Fruit fly (Drosophila melanogaster) whole organism, wandering third instar larva: ENCODE data around the gene plum.
A peak's percentile ranks its signal among the peaks of the same experiment; 100 is the strongest.

Source experiments
- Abd-B ChIP-seq: fragments of >200 bp; optimal IDR thresholded peaks from 2 replicates; lab custom pipeline; 2017; ENCODE audit warnings: missing biosample characterization, missing genetic modification characterization
- CG32264 ChIP-seq: fragments of 200-800 bp; sonication (Bioruptor generic); optimal IDR thresholded peaks from 2 replicates; lab custom pipeline; 2016; ENCODE audit warnings: missing biosample characterization, missing genetic modification characterization
- CG9705 ChIP-seq: fragments of 200-800 bp; sonication (Bioruptor generic); optimal IDR thresholded peaks from 2 replicates; lab custom pipeline; 2018; ENCODE audit warnings: missing biosample characterization, mild to moderate bottlenecking, missing genetic modification characterization
- CrebA ChIP-seq: fragments of 200-800 bp; sonication (Bioruptor generic); optimal IDR thresholded peaks from 2 replicates; lab custom pipeline; 2016; ENCODE audit warnings: missing biosample characterization, mild to moderate bottlenecking, missing genetic modification characterization, borderline replicate concordance
- Dfd ChIP-seq: fragments of >200 bp; optimal IDR thresholded peaks from 2 replicates; lab custom pipeline; 2017; ENCODE audit warnings: missing biosample characterization, missing genetic modification characterization
- Dif ChIP-seq: fragments of 200-275, 200-300 bp; sonication (Bioruptor generic); optimal IDR thresholded peaks from 2 replicates; lab custom pipeline; 2018; ENCODE audit warnings: missing biosample characterization, missing genetic modification characterization; ENCODE audit not compliant: partially characterized antibody
- GATAd ChIP-seq: sonication (Bioruptor generic); optimal IDR thresholded peaks from 2 replicates; lab custom pipeline; 2016; ENCODE audit warnings: missing biosample characterization, missing genetic modification characterization
- HLH106 ChIP-seq: fragments of 200-800 bp; optimal IDR thresholded peaks from 3 replicates; lab custom pipeline; 2019; ENCODE audit warnings: missing biosample characterization, mild to moderate bottlenecking, missing genetic modification characterization, moderate library complexity
- Hnf4 ChIP-seq: fragments of 200-800 bp; sonication (Bioruptor generic); optimal IDR thresholded peaks from 2 replicates; lab custom pipeline; 2016; ENCODE audit warnings: missing biosample characterization, mild to moderate bottlenecking, missing genetic modification characterization
- Hr78 ChIP-seq: fragments of >200 bp; optimal IDR thresholded peaks from 2 replicates; lab custom pipeline; 2017; ENCODE audit warnings: missing biosample characterization, missing genetic modification characterization
- Hr83 ChIP-seq: fragments of 200-300 bp; sonication (Bioruptor generic); optimal IDR thresholded peaks from 2 replicates; lab custom pipeline; 2016; ENCODE audit warnings: missing biosample characterization, mild to moderate bottlenecking, missing genetic modification characterization, moderate library complexity; ENCODE audit not compliant: poor library complexity, severe bottlenecking
- Jra ChIP-seq: sonication (Bioruptor generic); optimal IDR thresholded peaks from 2 replicates; lab custom pipeline; 2016; ENCODE audit warnings: missing biosample characterization, missing genetic modification characterization
- Mio ChIP-seq: sonication (Bioruptor generic); optimal IDR thresholded peaks from 2 replicates; lab custom pipeline; 2016; ENCODE audit warnings: missing biosample characterization, missing genetic modification characterization
- Myc ChIP-seq: fragments of >200 bp; optimal IDR thresholded peaks from 2 replicates; lab custom pipeline; 2017
- N ChIP-seq: fragments of >200 bp; optimal IDR thresholded peaks from 2 replicates; lab custom pipeline; 2018; ENCODE audit warnings: missing biosample characterization, missing external identifiers, missing genetic modification characterization
- OdsH ChIP-seq: fragments of 200-800 bp; sonication (Bioruptor generic); optimal IDR thresholded peaks from 2 replicates; lab custom pipeline; 2016; ENCODE audit warnings: missing biosample characterization, mild to moderate bottlenecking, missing genetic modification characterization
- Rel ChIP-seq, 2 experiments: fragments of 200-800 bp; sonication (Bioruptor generic) in 1 of 2; optimal IDR thresholded peaks; 2 replicates in 1 of 2; 3 replicates in 1 of 2; lab custom pipeline; 2016 to 2019; ENCODE audit warnings: mild to moderate bottlenecking in 2 of 2, missing biosample characterization in 2 of 2, missing genetic modification characterization in 2 of 2, moderate library complexity in 1 of 2
- Sp1 ChIP-seq: fragments of 200-800 bp; sonication (Bioruptor generic); optimal IDR thresholded peaks from 3 replicates; lab custom pipeline; 2019; ENCODE audit warnings: missing biosample characterization, mild to moderate bottlenecking, missing genetic modification characterization, moderate library complexity
- Vsx2 ChIP-seq: fragments of 200-300, 225-300 bp; sonication (Bioruptor generic); optimal IDR thresholded peaks from 2 replicates; lab custom pipeline; 2018; ENCODE audit warnings: missing biosample characterization, missing genetic modification characterization; ENCODE audit not compliant: partially characterized antibody
- br ChIP-seq: fragments of 200-800 bp; sonication (Bioruptor generic); optimal IDR thresholded peaks from 2 replicates; lab custom pipeline; 2016; ENCODE audit warnings: missing biosample characterization, missing genetic modification characterization
- brk ChIP-seq: fragments of 200-800 bp; sonication (Bioruptor generic); optimal IDR thresholded peaks from 2 replicates; lab custom pipeline; 2016; ENCODE audit warnings: missing biosample characterization, mild to moderate bottlenecking, missing genetic modification characterization
- dl ChIP-seq, 2 experiments: fragments of 175-275, 200-275 bp in 1 of 2; fragments of 200-275 bp in 1 of 2; sonication (Bioruptor generic); optimal IDR thresholded peaks; lab custom pipeline; 2018; ENCODE audit warnings: mild to moderate bottlenecking in 2 of 2, missing biosample characterization in 2 of 2, missing genetic modification characterization in 2 of 2, moderate library complexity in 2 of 2; ENCODE audit not compliant: partially characterized antibody in 2 of 2, insufficient read depth in 1 of 2
- dmrt93B ChIP-seq: fragments of 200-800 bp; sonication (Bioruptor generic); optimal IDR thresholded peaks from 2 replicates; lab custom pipeline; 2018; ENCODE audit warnings: missing biosample characterization, mild to moderate bottlenecking, missing genetic modification characterization
- dsf ChIP-seq: sonication (Bioruptor generic); optimal IDR thresholded peaks from 2 replicates; lab custom pipeline; 2016; ENCODE audit warnings: missing biosample characterization, missing genetic modification characterization, borderline replicate concordance
- ey ChIP-seq: fragments of 200-800 bp; sonication (Bioruptor generic); optimal IDR thresholded peaks from 2 replicates; lab custom pipeline; 2016; ENCODE audit warnings: missing biosample characterization, missing genetic modification characterization
- foxo ChIP-seq, 2 experiments: fragments of 200-800 bp; sonication (Bioruptor generic); optimal IDR thresholded peaks; 2 replicates in 1 of 2; 3 replicates in 1 of 2; lab custom pipeline; 2016 to 2017; ENCODE audit warnings: missing biosample characterization in 2 of 2, missing genetic modification characterization in 2 of 2
- fru ChIP-seq: fragments of 200-800 bp; sonication (Bioruptor generic); optimal IDR thresholded peaks from 3 replicates; lab custom pipeline; 2016; ENCODE audit warnings: missing biosample characterization, mild to moderate bottlenecking, missing genetic modification characterization
- h ChIP-seq: fragments of 200-800 bp; sonication (Bioruptor generic); optimal IDR thresholded peaks from 3 replicates; lab custom pipeline; 2016; ENCODE audit warnings: missing biosample characterization, mild to moderate bottlenecking, missing genetic modification characterization
- jim ChIP-seq: fragments of 175-275, 200-325 bp; sonication (Bioruptor generic); optimal IDR thresholded peaks from 2 replicates; lab custom pipeline; 2016; ENCODE audit warnings: missing biosample characterization, mild to moderate bottlenecking, missing genetic modification characterization
- lola ChIP-seq: fragments of >200 bp; optimal IDR thresholded peaks from 2 replicates; lab custom pipeline; 2017; ENCODE audit warnings: missing biosample characterization, missing genetic modification characterization
- pan ChIP-seq: fragments of >200 bp; optimal IDR thresholded peaks from 2 replicates; lab custom pipeline; 2017
- psq ChIP-seq: fragments of 200-800 bp; sonication (Bioruptor generic); optimal IDR thresholded peaks from 3 replicates; lab custom pipeline; 2017; ENCODE audit warnings: missing biosample characterization, mild to moderate bottlenecking, missing genetic modification characterization, moderate library complexity
- rgr ChIP-seq: fragments of 200-800 bp; sonication (Bioruptor generic); optimal IDR thresholded peaks from 3 replicates; lab custom pipeline; 2016; ENCODE audit warnings: missing biosample characterization, mild to moderate bottlenecking, missing genetic modification characterization
- sage ChIP-seq: fragments of 200-800 bp; sonication (Bioruptor generic); optimal IDR thresholded peaks from 2 replicates; lab custom pipeline; 2016; ENCODE audit warnings: missing biosample characterization, mild to moderate bottlenecking, missing genetic modification characterization
- sv ChIP-seq: fragments of 200-800 bp; sonication (Bioruptor generic); optimal IDR thresholded peaks from 3 replicates; lab custom pipeline; 2016; ENCODE audit warnings: missing biosample characterization, missing genetic modification characterization
- tai ChIP-seq: sonication (Bioruptor generic); optimal IDR thresholded peaks from 2 replicates; lab custom pipeline; 2016; ENCODE audit warnings: missing biosample characterization, missing genetic modification characterization
- usp ChIP-seq: fragments of >200 bp; optimal IDR thresholded peaks from 2 replicates; lab custom pipeline; 2017; ENCODE audit warnings: missing biosample characterization, missing genetic modification characterization
- woc ChIP-seq: sonication (Bioruptor generic); optimal IDR thresholded peaks from 2 replicates; lab custom pipeline; 2016; ENCODE audit warnings: missing biosample characterization, mild to moderate bottlenecking, missing genetic modification characterization

The plum gene

DNA sequence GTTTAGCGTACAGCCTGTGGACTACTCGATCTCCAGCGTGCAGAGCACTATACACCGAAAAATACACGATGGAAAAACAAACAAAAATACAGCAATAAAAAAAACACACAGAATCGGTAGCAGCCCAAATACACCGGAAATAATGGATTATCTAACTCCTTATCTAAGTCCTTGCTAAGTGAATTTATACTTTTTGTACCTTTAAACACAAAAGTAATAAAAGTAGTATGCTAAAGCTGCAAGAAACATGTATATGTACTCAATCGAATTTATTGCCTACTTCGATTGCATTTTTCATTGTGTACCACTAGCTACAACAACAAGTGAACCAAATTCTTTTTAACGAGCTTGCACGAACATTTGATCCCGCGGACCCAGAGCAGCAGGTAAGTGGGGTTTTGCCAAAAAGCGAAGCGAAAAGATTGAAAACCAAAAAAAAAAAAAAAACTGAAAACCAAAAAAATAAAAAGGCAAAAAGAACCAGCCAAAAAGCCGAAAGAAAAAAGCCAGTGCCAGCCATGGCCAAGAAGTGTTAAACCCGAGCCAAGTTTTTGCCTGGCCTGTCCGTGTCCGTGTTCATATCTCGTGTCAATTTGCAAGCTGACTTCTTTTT, 12.8 kb downstream of the plum start:
- TF ChIP-seq brk (peak; percentile 93), Abd-B (GFP tag; lab: Kevin White, UChicago) (no peak), fru (GFP tag; lab: Kevin White, UChicago) (peak; percentile 98), GATAd (GFP tag; lab: Kevin White, UChicago) (peak; percentile 16), ey (GFP tag; lab: Kevin White, UChicago) (peak; percentile 97), woc (GFP tag; lab: Kevin White, UChicago) (peak; percentile 98), rgr (GFP tag; lab: Kevin White, UChicago) (peak; percentile 96), pan (lab: Kevin White, UChicago) (no peak), foxo (GFP tag; optimal IDR thresholded peaks at IDR 0.05; lab: Kevin White, UChicago) (peak; percentile 83 to 97), br (GFP tag; lab: Kevin White, UChicago) (peak; percentile 96), N (GFP tag; lab: Kevin White, UChicago) (no peak), OdsH (peak; percentile 97), psq (peak; percentile 95), Dfd (GFP tag; lab: Kevin White, UChicago) (peak; percentile 1), h (GFP tag; lab: Kevin White, UChicago) (peak; percentile 98), CG32264 (GFP tag; lab: Kevin White, UChicago) (peak; percentile 92), jim (GFP tag; lab: Kevin White, UChicago) (no peak), Dif (no peak), CrebA (GFP tag; lab: Kevin White, UChicago) (peak; percentile 63), Hr83 (GFP tag; lab: Kevin White, UChicago) (peak; percentile 13), Mio (GFP tag; lab: Kevin White, UChicago) (peak; percentile 70), Jra (peak; percentile 90), Hnf4 (GFP tag; lab: Kevin White, UChicago) (peak; percentile 92), sage (GFP tag; lab: Kevin White, UChicago) (peak; percentile 93), Hr78 (GFP tag; lab: Kevin White, UChicago) (no peak), lola (no peak), Vsx2 (GFP tag; lab: Kevin White, UChicago) (no peak), tai (GFP tag; lab: Kevin White, UChicago) (peak; percentile 92), dsf (GFP tag; lab: Kevin White, UChicago) (peak; percentile 84), HLH106 (peak; percentile 95), dmrt93B (GFP tag; lab: Kevin White, UChicago) (peak; percentile 93), CG9705 (GFP tag; lab: Kevin White, UChicago) (peak; percentile 85), Rel (GFP tag; optimal IDR thresholded peaks at IDR 0.05; lab: Kevin White, UChicago) (peak; percentile 87), Rel (tag; optimal IDR thresholded peaks at IDR 0.05; lab: Kevin White, UChicago) (peak; percentile 73), Sp1 (GFP tag; lab: Kevin White, UChicago) (peak; percentile 96)

DNA sequence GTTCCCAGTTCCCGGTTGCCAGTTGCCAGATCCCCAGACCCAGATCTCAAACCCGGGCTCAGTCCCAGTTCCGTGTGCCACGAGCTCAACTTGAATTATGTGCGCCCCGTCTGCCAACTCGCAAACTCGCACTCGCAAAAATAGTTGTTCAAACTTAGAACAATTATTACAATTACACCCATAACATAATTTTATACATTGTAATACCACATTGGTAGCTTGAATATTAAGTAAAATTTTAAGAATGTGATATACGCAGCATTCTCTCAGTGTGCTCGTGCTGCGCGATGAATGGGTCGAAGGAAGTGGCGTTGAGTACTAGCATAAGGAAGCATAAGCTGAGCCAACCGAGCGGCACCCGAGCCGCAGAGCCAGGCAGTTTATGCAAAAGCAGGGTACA, 27.2 kb downstream of the plum start:
- peak; percentile 82 for TF ChIP-seq ey (GFP tag; lab: Kevin White, UChicago)
- no peak for TF ChIP-seq pan (lab: Kevin White, UChicago)
- peak; percentile 36 for TF ChIP-seq dmrt93B (GFP tag; lab: Kevin White, UChicago)
- peak; percentile 62 for TF ChIP-seq psq
- TF ChIP-seq usp (GFP tag; lab: Kevin White, UChicago) = no peak
- no peak for TF ChIP-seq jim (GFP tag; lab: Kevin White, UChicago)
- peak; percentile 12 for TF ChIP-seq CG9705 (GFP tag; lab: Kevin White, UChicago)
- peak; percentile 81 for TF ChIP-seq br (GFP tag; lab: Kevin White, UChicago)
- no peak for TF ChIP-seq lola
- TF ChIP-seq N (GFP tag; lab: Kevin White, UChicago) = no peak
- TF ChIP-seq OdsH = peak; percentile 77
- TF ChIP-seq Vsx2 (GFP tag; lab: Kevin White, UChicago) = no peak
- TF ChIP-seq sv (GFP tag; lab: Kevin White, UChicago) = no peak
- no peak for TF ChIP-seq GATAd (GFP tag; lab: Kevin White, UChicago)
- TF ChIP-seq Hr78 (GFP tag; lab: Kevin White, UChicago) = no peak
- peak; percentile 85 for TF ChIP-seq woc (GFP tag; lab: Kevin White, UChicago)
- peak; percentile 75 for TF ChIP-seq rgr (GFP tag; lab: Kevin White, UChicago)
- TF ChIP-seq fru (GFP tag; lab: Kevin White, UChicago) = peak; percentile 79
- no peak for TF ChIP-seq Myc (lab: Kevin White, UChicago)
- TF ChIP-seq foxo (GFP tag; optimal IDR thresholded peaks at IDR 0.05; lab: Kevin White, UChicago) = peak in 1 of 2 experiments; percentile 68
- no peak for TF ChIP-seq Jra
- TF ChIP-seq Dfd (GFP tag; lab: Kevin White, UChicago) = no peak
- TF ChIP-seq h (GFP tag; lab: Kevin White, UChicago) = peak; percentile 85
- peak; percentile 73 for TF ChIP-seq Sp1 (GFP tag; lab: Kevin White, UChicago)
- peak; percentile 39 for TF ChIP-seq CG32264 (GFP tag; lab: Kevin White, UChicago)
- TF ChIP-seq Hnf4 (GFP tag; lab: Kevin White, UChicago) = peak; percentile 65
- TF ChIP-seq sage (GFP tag; lab: Kevin White, UChicago) = peak; percentile 53
- peak; percentile 74 for TF ChIP-seq HLH106
- TF ChIP-seq Mio (GFP tag; lab: Kevin White, UChicago) = no peak
- no peak for TF ChIP-seq tai (GFP tag; lab: Kevin White, UChicago)
- no peak for TF ChIP-seq CrebA (GFP tag; lab: Kevin White, UChicago)
- TF ChIP-seq Hr83 (GFP tag; lab: Kevin White, UChicago) = no peak
- TF ChIP-seq brk = peak; percentile 78
- no peak for TF ChIP-seq Dif
- no peak for TF ChIP-seq dl (GFP tag; optimal IDR thresholded peaks at IDR 0.05; lab: Kevin White, UChicago; ENCODE audit: insufficient read depth in 1 of 2, partially characterized antibody in 2 of 2)
- no peak for TF ChIP-seq Rel (GFP tag; optimal IDR thresholded peaks at IDR 0.05; lab: Kevin White, UChicago)
- peak; percentile 15 for TF ChIP-seq Rel (tag; optimal IDR thresholded peaks at IDR 0.05; lab: Kevin White, UChicago)
- TF ChIP-seq dsf (GFP tag; lab: Kevin White, UChicago) = no peak
- TF ChIP-seq Abd-B (GFP tag; lab: Kevin White, UChicago) = no peak
